Worm (Caenorhabditis elegans) whole organism, midembryonic: ENCODE results near the gene mig-21.

Experiments
- T22C8.4 ChIP-seq: fragments of 200-800 bp; sonication (Bioruptor generic); IDR thresholded peaks from 2 replicates; pipeline ENCODE4 v1.3.6; 2022; ENCODE audit warnings: missing genetic modification characterization, missing compliant biosample characterization
- cog-1 ChIP-seq: sonication (generic microtip); optimal IDR thresholded peaks from 2 replicates; lab custom pipeline; 2016; ENCODE audit warnings: missing genetic modification characterization, missing compliant biosample characterization
- flt-1 ChIP-seq: fragments of 200-800 bp; sonication (Bioruptor generic); IDR thresholded peaks from 2 replicates; pipeline ENCODE4 v1.3.6; 2022; ENCODE audit warnings: missing genetic modification characterization, missing compliant biosample characterization
- klf-2 ChIP-seq: fragments of 200-800 bp; sonication (Bioruptor generic); conservative IDR thresholded peaks from 2 replicates; pipeline ENCODE4 v1.3.6; 2022; ENCODE audit warnings: missing genetic modification reagents, missing genetic modification characterization, missing compliant biosample characterization
- med-1 ChIP-seq: sonication (generic microtip); optimal IDR thresholded peaks from 2 replicates; lab custom pipeline; 2017; ENCODE audit warnings: missing genetic modification characterization, mild to moderate bottlenecking, missing compliant biosample characterization, antibody characterized with exemption, missing genetic modification reagents; ENCODE audit not compliant: insufficient read depth
- ref-1 ChIP-seq: fragments of 200-800 bp; sonication (Bioruptor generic); conservative IDR thresholded peaks from 2 replicates; pipeline ENCODE4 v1.3.6; 2022; ENCODE audit warnings: missing genetic modification reagents, missing genetic modification characterization, missing compliant biosample characterization
- tab-1 ChIP-seq: fragments of 200-800 bp; sonication (Bioruptor generic); IDR thresholded peaks from 2 replicates; pipeline ENCODE4 v1.3.6; 2022; ENCODE audit warnings: missing genetic modification characterization, missing compliant biosample characterization
- ztf-23 ChIP-seq: fragments of 200-800 bp; sonication (Bioruptor generic); IDR thresholded peaks from 2 replicates; pipeline ENCODE4 v1.3.6; 2022; ENCODE audit warnings: missing genetic modification reagents, missing genetic modification characterization, missing compliant biosample characterization
- ztf-29 ChIP-seq: fragments of 200-800 bp; sonication (Bioruptor generic); IDR thresholded peaks from 2 replicates; pipeline ENCODE4 v1.3.6; 2022; ENCODE audit warnings: missing genetic modification reagents, missing genetic modification characterization, missing compliant biosample characterization

DNA sequence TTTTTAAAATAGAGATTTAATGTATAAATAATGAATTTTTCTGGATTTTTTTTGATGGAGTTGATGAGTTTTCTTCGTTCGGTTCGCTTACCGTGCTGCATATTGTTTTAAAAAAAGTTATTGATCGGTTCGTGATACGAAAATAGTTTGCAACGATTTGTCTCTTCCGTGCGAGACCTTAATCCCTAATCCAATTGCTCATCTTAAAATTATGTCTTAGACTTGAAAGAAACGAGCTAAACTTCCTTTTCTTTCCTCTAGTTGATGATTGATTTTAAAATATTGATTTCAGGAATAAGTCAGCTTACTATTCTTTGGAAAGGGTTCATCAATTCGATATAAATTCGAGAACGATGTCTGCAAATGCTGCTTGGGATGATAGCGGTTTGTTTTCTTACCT is 30.2 kb upstream of the mig-21 start, which contains the start of gene C28H8.3:
- TF ChIP-seq med-1 (GFP tag; lab: Kevin White, UChicago) (no peak), cog-1 (tag; lab: Kevin White, UChicago) (no peak), T22C8.4 (GFP tag; lab: Robert Waterston, UW) (no peak), tab-1 (GFP tag; lab: Robert Waterston, UW) (no peak), flt-1 (no peak), ztf-23 (GFP tag; lab: Robert Waterston, UW) (no peak), ztf-29 (GFP tag; lab: Robert Waterston, UW) (no peak), ref-1 (GFP tag; lab: Robert Waterston, UW) (no peak), klf-2 (GFP tag; lab: Robert Waterston, UW) (no peak)
